Worm (Caenorhabditis elegans) whole organism, L4/young adult: ENCODE data around the gene oig-1.

ENCODE experiments used
- W03F9.2 ChIP-seq: fragments of 150-350 bp; optimal IDR thresholded peaks from 2 replicates; lab custom pipeline; 2014; ENCODE audit warnings: missing biosample characterization, missing genetic modification characterization
- dao-5 ChIP-seq: sonication (generic microtip); optimal IDR thresholded peaks from 2 replicates; lab custom pipeline; 2016; ENCODE audit warnings: missing genotype, missing genetic modification characterization, moderate library complexity, missing compliant biosample characterization
- him-1 ChIP-seq: sonication (generic microtip); optimal IDR thresholded peaks from 2 replicates; lab custom pipeline; 2016; ENCODE audit warnings: missing genotype, missing genetic modification reagents, missing genetic modification characterization, missing compliant biosample characterization

ce11 chrIII:6531099-6531498 is 5.6 kb upstream of the oig-1 start, which contains the start of gene C09E7.11:
- TF ChIP-seq him-1 (tag; lab: Kevin White, UChicago) (no peak), W03F9.2 (tag; lab: Kevin White, UChicago) (no peak), dao-5 (tag; lab: Kevin White, UChicago) (no peak)
